Worm (Caenorhabditis elegans): ENCODE measurements around the gene fbxb-83.

ce11 chrIII:151084-151483 lies 6.1 kb upstream of the fbxb-83 start:
- TF ChIP-seq unc-130 (tag; optimal IDR thresholded peaks at IDR 0.05) (no peak), nhr-76 (tag; optimal IDR thresholded peaks at IDR 0.05) (no peak), C34B4.2 (tag; optimal IDR thresholded peaks at IDR 0.05) (no peak), unc-62 (GFP tag; optimal IDR thresholded peaks at IDR 0.05) (no peak), nhr-28 (tag; optimal IDR thresholded peaks at IDR 0.05) (no peak)
